Fruit fly (Drosophila melanogaster): ENCODE data around the gene inaF-A.

dm6 chrX:11687666-11688492 is 45.8 kb downstream of the inaF-A start:
- TF ChIP-seq pan (optimal IDR thresholded peaks at IDR 0.05), result no peak
- TF ChIP-seq lola (GFP tag; optimal IDR thresholded peaks at IDR 0.05), result no peak
- TF ChIP-seq psq (GFP tag; optimal IDR thresholded peaks at IDR 0.05), result no peak
- TF ChIP-seq Mio (GFP tag; optimal IDR thresholded peaks at IDR 0.05), result no peak
- no peak for TF ChIP-seq Abd-B (GFP tag; optimal IDR thresholded peaks at IDR 0.05)
- TF ChIP-seq br (GFP tag; optimal IDR thresholded peaks at IDR 0.05), result no peak
- no peak for TF ChIP-seq dsf (GFP tag; optimal IDR thresholded peaks at IDR 0.05; ENCODE audit: borderline replicate concordance)
- TF ChIP-seq sage (GFP tag; optimal IDR thresholded peaks at IDR 0.05), result no peak
- no peak for TF ChIP-seq foxo (GFP tag; optimal IDR thresholded peaks at IDR 0.05)
- no peak for TF ChIP-seq h (GFP tag; optimal IDR thresholded peaks at IDR 0.05)
- no peak for TF ChIP-seq Dfd (GFP tag; optimal IDR thresholded peaks at IDR 0.05)

Measured in whole organism, wandering third instar larva.